Worm (Caenorhabditis elegans) whole organism, L2 larva: ENCODE results near the gene T05H10.8.

Source experiments
- C34F6.9 ChIP-seq: fragments of 150-350 bp; optimal IDR thresholded peaks from 2 replicates; lab custom pipeline; 2014; ENCODE audit warnings: missing biosample characterization, missing genetic modification characterization
- F13H6.1 ChIP-seq: sonication (generic microtip); optimal IDR thresholded peaks from 2 replicates; lab custom pipeline; 2016; ENCODE audit warnings: missing genetic modification characterization, missing compliant biosample characterization
- R02D3.7 ChIP-seq: fragments of 150-350 bp; optimal IDR thresholded peaks from 2 replicates; lab custom pipeline; 2014; ENCODE audit warnings: missing biosample characterization, missing genetic modification characterization
- Y55F3AM.14 ChIP-seq: fragments of 200-800 bp; sonication (Bioruptor generic); optimal IDR thresholded peaks from 2 replicates; lab custom pipeline; 2018; ENCODE audit warnings: mild to moderate bottlenecking, missing genetic modification characterization, missing compliant biosample characterization
- ZK546.5 ChIP-seq: sonication (generic microtip); optimal IDR thresholded peaks from 2 replicates; lab custom pipeline; 2017; ENCODE audit warnings: missing biosample characterization, missing genetic modification characterization
- alr-1 ChIP-seq: fragments of 150-350 bp; optimal IDR thresholded peaks from 2 replicates; lab custom pipeline; 2014; ENCODE audit warnings: missing biosample characterization, missing genetic modification characterization
- aly-2 ChIP-seq: fragments of 150-350 bp; optimal IDR thresholded peaks from 2 replicates; lab custom pipeline; 2014; ENCODE audit warnings: missing biosample characterization, missing genetic modification characterization
- ama-1 ChIP-seq: fragments of 150-350 bp; optimal IDR thresholded peaks from 2 replicates; lab custom pipeline; 2018; ENCODE audit warnings: inconsistent platforms
- blmp-1 ChIP-seq: sonication (generic microtip); optimal IDR thresholded peaks from 2 replicates; lab custom pipeline; 2017; ENCODE audit warnings: missing genetic modification characterization, mild to moderate bottlenecking, missing compliant biosample characterization, antibody characterized with exemption, moderate library complexity; ENCODE audit not compliant: insufficient read depth
- ceh-16 ChIP-seq: fragments of 150-350 bp; optimal IDR thresholded peaks from 2 replicates; lab custom pipeline; 2014; ENCODE audit warnings: missing biosample characterization, missing genetic modification characterization
- ceh-82 ChIP-seq: fragments of 150-350 bp; optimal IDR thresholded peaks from 2 replicates; lab custom pipeline; 2014; ENCODE audit warnings: missing biosample characterization, missing genetic modification characterization
- crh-2 ChIP-seq: sonication (generic microtip); optimal IDR thresholded peaks from 2 replicates; lab custom pipeline; 2017; ENCODE audit warnings: missing biosample characterization, missing genetic modification characterization
- dmd-4 ChIP-seq: sonication (generic microtip); optimal IDR thresholded peaks from 2 replicates; lab custom pipeline; 2017; ENCODE audit warnings: missing biosample characterization, missing genetic modification characterization
- egl-27 ChIP-seq: sonication (generic microtip); optimal IDR thresholded peaks from 3 replicates; lab custom pipeline; 2017; ENCODE audit warnings: missing biosample characterization, missing genetic modification reagents, missing genetic modification characterization
- elt-1 ChIP-seq: fragments of 150-350 bp; optimal IDR thresholded peaks from 2 replicates; lab custom pipeline; 2014; ENCODE audit warnings: missing biosample characterization, missing genetic modification characterization
- elt-3 ChIP-seq: sonication (generic microtip); optimal IDR thresholded peaks from 2 replicates; lab custom pipeline; 2017; ENCODE audit warnings: missing biosample characterization, missing genetic modification characterization
- fos-1 ChIP-seq: fragments of 150-350 bp; optimal IDR thresholded peaks from 2 replicates; lab custom pipeline; 2014; ENCODE audit warnings: missing biosample characterization, missing genetic modification characterization
- gmeb-1 ChIP-seq: fragments of 150-350 bp; optimal IDR thresholded peaks from 2 replicates; lab custom pipeline; 2014; ENCODE audit warnings: missing biosample characterization, missing genetic modification characterization
- lin-11 ChIP-seq: fragments of 150-350 bp; sonication (generic microtip); optimal IDR thresholded peaks from 2 replicates; lab custom pipeline; 2014; ENCODE audit warnings: missing biosample characterization, missing genetic modification characterization, inconsistent platforms, mixed read lengths
- lin-13 ChIP-seq: fragments of 150-350 bp; optimal IDR thresholded peaks from 2 replicates; lab custom pipeline; 2014; ENCODE audit warnings: missing biosample characterization, missing genetic modification reagents, missing genetic modification characterization
- lin-39 ChIP-seq: fragments of 150-350 bp; optimal IDR thresholded peaks from 2 replicates; lab custom pipeline; 2014; ENCODE audit warnings: missing biosample characterization, missing genetic modification reagents, missing genetic modification characterization
- lsy-2 ChIP-seq, 2 experiments: fragments of 150-350 bp in 1 of 2; sonication (generic microtip) in 1 of 2; optimal IDR thresholded peaks; 2 replicates each; lab custom pipeline; 2014 to 2017; ENCODE audit warnings: missing biosample characterization in 2 of 2, missing genetic modification characterization in 2 of 2
- mab-5 ChIP-seq: fragments of 150-350 bp; optimal IDR thresholded peaks from 2 replicates; lab custom pipeline; 2014; ENCODE audit warnings: missing biosample characterization, missing genetic modification characterization
- mbf-1 ChIP-seq: sonication (generic microtip); optimal IDR thresholded peaks from 2 replicates; lab custom pipeline; 2017; ENCODE audit warnings: missing biosample characterization, missing genetic modification characterization
- mdl-1 ChIP-seq, 2 experiments: fragments of 150-350 bp in 1 of 2; sonication (generic microtip) in 1 of 2; optimal IDR thresholded peaks; 2 replicates each; lab custom pipeline; 2017; ENCODE audit warnings: missing biosample characterization in 2 of 2, missing genetic modification characterization in 2 of 2
- nhr-10 ChIP-seq: sonication (generic microtip); optimal IDR thresholded peaks from 2 replicates; lab custom pipeline; 2017; ENCODE audit warnings: missing biosample characterization, missing genetic modification characterization
- nhr-11 ChIP-seq: fragments of 150-350 bp; optimal IDR thresholded peaks from 2 replicates; lab custom pipeline; 2014; ENCODE audit warnings: missing biosample characterization, missing genetic modification characterization
- nhr-12 ChIP-seq: fragments of 150-350 bp; optimal IDR thresholded peaks from 2 replicates; lab custom pipeline; 2014; ENCODE audit warnings: missing biosample characterization, missing genetic modification characterization
- nhr-129 ChIP-seq: fragments of 150-350 bp; optimal IDR thresholded peaks from 2 replicates; lab custom pipeline; 2014; ENCODE audit warnings: missing biosample characterization, missing genetic modification characterization
- nhr-21 ChIP-seq: fragments of 150-350 bp; optimal IDR thresholded peaks from 2 replicates; lab custom pipeline; 2014; ENCODE audit warnings: missing biosample characterization, missing genetic modification characterization
- nhr-23 ChIP-seq: fragments of 150-350 bp; optimal IDR thresholded peaks from 2 replicates; lab custom pipeline; 2014; ENCODE audit warnings: missing biosample characterization, missing genetic modification reagents, missing genetic modification characterization
- nhr-237 ChIP-seq: fragments of 150-350 bp; optimal IDR thresholded peaks from 2 replicates; lab custom pipeline; 2014; ENCODE audit warnings: missing biosample characterization, missing genetic modification characterization
- nhr-25 ChIP-seq: fragments of 150-350 bp; sonication (generic microtip); optimal IDR thresholded peaks from 3 replicates; lab custom pipeline; 2014; ENCODE audit warnings: missing biosample characterization, missing genetic modification characterization
- nhr-6 ChIP-seq: fragments of 150-350 bp; optimal IDR thresholded peaks from 2 replicates; lab custom pipeline; 2014; ENCODE audit warnings: missing biosample characterization, missing genetic modification characterization
- nhr-77 ChIP-seq: fragments of 150-350 bp; optimal IDR thresholded peaks from 2 replicates; lab custom pipeline; 2014; ENCODE audit warnings: missing biosample characterization, missing genetic modification characterization
- peb-1 ChIP-seq: fragments of 150-350 bp; optimal IDR thresholded peaks from 2 replicates; lab custom pipeline; 2014; ENCODE audit warnings: missing biosample characterization, missing genetic modification characterization
- sem-4 ChIP-seq: fragments of 150-350 bp; optimal IDR thresholded peaks from 2 replicates; lab custom pipeline; 2014; ENCODE audit warnings: missing biosample characterization, missing genetic modification reagents, missing genetic modification characterization
- skn-1 ChIP-seq: sonication (generic microtip); optimal IDR thresholded peaks from 2 replicates; lab custom pipeline; 2017; ENCODE audit warnings: missing biosample characterization, missing genetic modification characterization
- sma-3 ChIP-seq: sonication (generic microtip); optimal IDR thresholded peaks from 2 replicates; lab custom pipeline; 2016; ENCODE audit warnings: missing genetic modification reagents, missing genetic modification characterization, missing compliant biosample characterization
- sma-9 ChIP-seq, 2 experiments: fragments of 150-350 bp in 1 of 2; sonication (generic microtip) in 1 of 2; optimal IDR thresholded peaks; 2 replicates each; lab custom pipeline; 2014 to 2016; ENCODE audit warnings: missing genetic modification characterization in 2 of 2, mild to moderate bottlenecking in 1 of 2, missing biosample characterization in 1 of 2, missing compliant biosample characterization in 1 of 2, missing genetic modification reagents in 1 of 2, moderate library complexity in 1 of 2
- snpc-4 ChIP-seq: fragments of 150-350 bp; optimal IDR thresholded peaks from 2 replicates; lab custom pipeline; 2014; ENCODE audit warnings: missing biosample characterization, missing genetic modification characterization
- unc-39 ChIP-seq: fragments of 150-350 bp; optimal IDR thresholded peaks from 2 replicates; lab custom pipeline; 2014; ENCODE audit warnings: missing biosample characterization, missing genetic modification characterization
- unc-55 ChIP-seq: fragments of 150-350 bp; sonication (generic microtip); optimal IDR thresholded peaks from 3 replicates; lab custom pipeline; 2014; ENCODE audit warnings: missing biosample characterization, missing genetic modification reagents, missing genetic modification characterization
- unc-62 ChIP-seq: fragments of 150-350 bp; optimal IDR thresholded peaks from 2 replicates; lab custom pipeline; 2014; ENCODE audit warnings: missing biosample characterization, missing genetic modification reagents, missing genetic modification characterization
- zag-1 ChIP-seq: fragments of 150-350 bp; optimal IDR thresholded peaks from 2 replicates; lab custom pipeline; 2014; ENCODE audit warnings: missing biosample characterization, missing genetic modification characterization
- ztf-1 ChIP-seq: fragments of 200-800 bp; sonication (Bioruptor generic); conservative IDR thresholded peaks from 2 replicates; pipeline ENCODE4 v1.3.6; 2022; ENCODE audit warnings: missing genetic modification characterization, missing compliant biosample characterization
- ztf-11 ChIP-seq: sonication (generic microtip); optimal IDR thresholded peaks from 2 replicates; lab custom pipeline; 2017; ENCODE audit warnings: missing biosample characterization, missing genetic modification characterization
- ztf-4 ChIP-seq: fragments of 150-350 bp; optimal IDR thresholded peaks from 2 replicates; lab custom pipeline; 2014; ENCODE audit warnings: missing biosample characterization, missing genetic modification characterization

T05H10.8 gene

ce11 chrII:8078041-8078440 is 19.2 kb downstream of the T05H10.8 start, which contains the start of gene K02C4.5:
TSS of gene K02C4.5 (plus strand) at chrII:8078435.
- TF ChIP-seq skn-1 (peak; percentile 11), crh-2 (tag; lab: Kevin White, UChicago) (peak; percentile 48), fos-1 (peak; percentile 98), nhr-23 (tag; lab: Kevin White, UChicago) (no peak)

ce11 chrII:8086803-8087202 is 27.9 kb downstream of the T05H10.8 start, which contains the start of gene K02C4.3:
TSS of gene K02C4.3 (minus strand) at chrII:8086853.
- TF ChIP-seq nhr-11 (tag; lab: Kevin White, UChicago) = no peak
- peak; percentile 64 for TF ChIP-seq nhr-129 (tag; lab: Kevin White, UChicago)
- TF ChIP-seq mab-5 (tag; lab: Kevin White, UChicago) = peak; percentile 40
- TF ChIP-seq C34F6.9 (tag; lab: Kevin White, UChicago) = peak; percentile 81
- no peak for TF ChIP-seq Y55F3AM.14 (GFP tag; lab: Kevin White, UChicago)
- TF ChIP-seq crh-2 (tag; lab: Kevin White, UChicago) = peak; percentile 83
- TF ChIP-seq unc-55 (GFP tag; lab: Kevin White, UChicago) = peak; percentile 69
- no peak for TF ChIP-seq R02D3.7
- no peak for TF ChIP-seq nhr-77 (tag; lab: Kevin White, UChicago)
- no peak for TF ChIP-seq aly-2 (tag; lab: Kevin White, UChicago)
- TF ChIP-seq sma-3 (GFP tag; lab: Kevin White, UChicago) = peak; percentile 63
- no peak for TF ChIP-seq lin-39 (tag; lab: Kevin White, UChicago)
- no peak for TF ChIP-seq ceh-82 (tag; lab: Kevin White, UChicago)
- TF ChIP-seq snpc-4 (tag; lab: Kevin White, UChicago) = peak; percentile 87
- no peak for TF ChIP-seq ztf-11 (tag; lab: Kevin White, UChicago)
- peak; percentile 65 for TF ChIP-seq lin-13
- peak; percentile 53 for TF ChIP-seq fos-1
- peak; percentile 66 for TF ChIP-seq nhr-25 (tag; lab: Kevin White, UChicago)
- peak; percentile 52 for TF ChIP-seq lin-11 (tag; lab: Kevin White, UChicago)
- TF ChIP-seq ZK546.5 = no peak
- no peak for TF ChIP-seq mdl-1 (tag; optimal IDR thresholded peaks at IDR 0.05; lab: Kevin White, UChicago)
- TF ChIP-seq peb-1 (tag; lab: Kevin White, UChicago) = no peak
- TF ChIP-seq F13H6.1 (tag; lab: Kevin White, UChicago) = peak; percentile 55
- TF ChIP-seq elt-1 = no peak
- no peak for TF ChIP-seq nhr-12 (tag; lab: Kevin White, UChicago)
- TF ChIP-seq alr-1 (tag; lab: Kevin White, UChicago) = no peak
- no peak for TF ChIP-seq elt-3 (tag; lab: Kevin White, UChicago)
- TF ChIP-seq unc-62 (GFP tag; lab: Kevin White, UChicago) = no peak
- TF ChIP-seq blmp-1 (tag; lab: Kevin White, UChicago) = no peak
- TF ChIP-seq lsy-2 (tag; optimal IDR thresholded peaks at IDR 0.05; lab: Kevin White, UChicago) = peak; percentile 61 to 87
- TF ChIP-seq ama-1 (lab: Kevin White, UChicago) = no peak
- peak; percentile 51 for TF ChIP-seq nhr-21 (tag; lab: Kevin White, UChicago)
- TF ChIP-seq zag-1 (tag; lab: Kevin White, UChicago) = no peak
- TF ChIP-seq sem-4 (tag; lab: Kevin White, UChicago) = peak; percentile 24
- TF ChIP-seq dmd-4 = no peak
- no peak for TF ChIP-seq unc-39 (tag; lab: Kevin White, UChicago)
- TF ChIP-seq nhr-6 (tag; lab: Kevin White, UChicago) = peak; percentile 16
- no peak for TF ChIP-seq egl-27 (tag; lab: Kevin White, UChicago)
- peak; percentile 51 for TF ChIP-seq ztf-4
- TF ChIP-seq ztf-1 = no peak
- TF ChIP-seq sma-9 (GFP tag; optimal IDR thresholded peaks at IDR 0.05; lab: Kevin White, UChicago) = peak; percentile 80
- TF ChIP-seq sma-9 (tag; optimal IDR thresholded peaks at IDR 0.05; lab: Kevin White, UChicago) = no peak
- no peak for TF ChIP-seq nhr-10 (tag; lab: Kevin White, UChicago)
- no peak for TF ChIP-seq nhr-23 (tag; lab: Kevin White, UChicago)
- no peak for TF ChIP-seq ceh-16
- no peak for TF ChIP-seq mbf-1
- no peak for TF ChIP-seq nhr-237 (tag; lab: Kevin White, UChicago)
- no peak for TF ChIP-seq skn-1
- peak; percentile 92 for TF ChIP-seq gmeb-1 (tag; lab: Kevin White, UChicago)
- TF ChIP-seq, all 48 proteins: peak for 19
